Worm (Caenorhabditis elegans) whole organism, L2 larva: Measurements from ENCODE around the gene tbx-37.

Experiments used
- Y55F3AM.14 ChIP-seq: fragments of 200-800 bp; sonication (Bioruptor generic); optimal IDR thresholded peaks from 2 replicates; lab custom pipeline; 2018; ENCODE audit warnings: mild to moderate bottlenecking, missing genetic modification characterization, missing compliant biosample characterization
- egl-27 ChIP-seq: sonication (generic microtip); optimal IDR thresholded peaks from 3 replicates; lab custom pipeline; 2017; ENCODE audit warnings: missing biosample characterization, missing genetic modification reagents, missing genetic modification characterization
- mbf-1 ChIP-seq: sonication (generic microtip); optimal IDR thresholded peaks from 2 replicates; lab custom pipeline; 2017; ENCODE audit warnings: missing biosample characterization, missing genetic modification characterization
- sma-3 ChIP-seq: sonication (generic microtip); optimal IDR thresholded peaks from 2 replicates; lab custom pipeline; 2016; ENCODE audit warnings: missing genetic modification reagents, missing genetic modification characterization, missing compliant biosample characterization

The tbx-37 gene

DNA sequence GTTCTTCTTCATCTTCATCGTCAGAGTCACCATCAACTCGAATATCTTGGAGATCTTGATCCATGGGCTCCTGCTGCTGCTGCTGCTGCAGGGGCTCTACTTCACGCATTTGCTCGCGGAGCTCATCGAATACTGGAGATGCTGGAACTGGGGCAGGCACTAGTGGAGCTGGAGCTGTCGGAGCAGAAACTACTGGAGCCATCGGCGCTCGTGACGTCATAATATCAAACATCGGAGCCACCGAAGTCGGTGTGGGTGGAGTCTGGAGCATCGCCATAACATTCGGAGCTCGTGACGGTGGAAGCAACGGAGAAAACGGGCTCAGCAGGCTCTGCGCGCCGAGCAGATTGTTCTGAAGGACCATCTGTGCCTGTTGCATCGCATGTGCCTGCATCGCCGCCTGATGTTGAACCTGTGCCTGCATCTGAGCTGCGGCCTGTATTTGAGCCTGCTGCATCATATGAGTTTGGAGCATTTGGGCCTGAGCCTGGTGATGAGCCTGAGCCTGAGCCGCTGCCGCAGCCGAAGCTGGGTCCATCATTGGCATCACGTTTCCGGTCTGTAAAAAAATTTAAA lies 51.2 kb downstream of the tbx-37 start:
- no peak for TF ChIP-seq mbf-1
- no peak for TF ChIP-seq egl-27 (tag; lab: Kevin White, UChicago)
- TF ChIP-seq sma-3: no peak
- no peak for TF ChIP-seq Y55F3AM.14 (GFP tag; lab: Kevin White, UChicago)
